Worm (Caenorhabditis elegans) whole organism, late embryonic: Measurements from ENCODE around the gene pals-26.

Experiments used
- ama-1 ChIP-seq: fragments of 150-350 bp; optimal IDR thresholded peaks from 2 replicates; lab custom pipeline; 2014
- ceh-14 ChIP-seq: sonication (generic microtip); optimal IDR thresholded peaks from 2 replicates; lab custom pipeline; 2016; ENCODE audit warnings: missing genotype, missing genetic modification characterization, missing compliant biosample characterization
- fkh-6 ChIP-seq: sonication (generic microtip); optimal IDR thresholded peaks from 2 replicates; lab custom pipeline; 2016; ENCODE audit warnings: missing genetic modification characterization, missing compliant biosample characterization
- nhr-11 ChIP-seq: fragments of 150-350 bp; optimal IDR thresholded peaks from 2 replicates; lab custom pipeline; 2014; ENCODE audit warnings: missing biosample characterization, missing genetic modification characterization
- pax-1 ChIP-seq: fragments of 150-350 bp; optimal IDR thresholded peaks from 2 replicates; lab custom pipeline; 2014; ENCODE audit warnings: missing biosample characterization, missing genetic modification characterization
- pha-4 ChIP-seq: fragments of 150-350 bp; optimal IDR thresholded peaks from 2 replicates; lab custom pipeline; 2018; ENCODE audit warnings: missing biosample characterization, missing genetic modification reagents, missing genetic modification characterization
- pqm-1 ChIP-seq: sonication (generic microtip); optimal IDR thresholded peaks from 2 replicates; lab custom pipeline; 2016; ENCODE audit warnings: missing genetic modification characterization, missing compliant biosample characterization
- tbx-2 ChIP-seq: sonication (generic microtip); optimal IDR thresholded peaks from 2 replicates; lab custom pipeline; 2016; ENCODE audit warnings: missing genetic modification characterization, missing compliant biosample characterization
- unc-3 ChIP-seq, 2 experiments: fragments of 200-800 bp in 1 of 2; sonication (Bioruptor generic) in 1 of 2; sonication (generic microtip) in 1 of 2; conservative IDR thresholded peaks in 1 of 2; optimal IDR thresholded peaks in 1 of 2; 2 replicates each; pipeline versions ENCODE4 v1.3.6 to Lab custom; 2016 to 2022; ENCODE audit warnings: missing compliant biosample characterization in 2 of 2, missing genetic modification characterization in 2 of 2, missing genetic modification reagents in 1 of 2
- unc-55 ChIP-seq: sonication (generic microtip); optimal IDR thresholded peaks from 2 replicates; lab custom pipeline; 2017; ENCODE audit warnings: missing biosample characterization, missing genetic modification reagents, missing genetic modification characterization
- zip-5 ChIP-seq: sonication (generic microtip); optimal IDR thresholded peaks from 2 replicates; lab custom pipeline; 2016; ENCODE audit warnings: missing genetic modification characterization, missing compliant biosample characterization

- TF ChIP-seq nhr-11 (tag; lab: Kevin White, UChicago) (no peak), ama-1 (lab: Kevin White, UChicago) (no peak), pax-1 (tag; lab: Kevin White, UChicago) (no peak), pqm-1 (tag; lab: Kevin White, UChicago) (no peak), pha-4 (no peak), unc-3 (GFP tag; conservative IDR thresholded peaks at IDR 0.05; lab: Robert Waterston, UW) (no peak), unc-3 (tag; optimal IDR thresholded peaks at IDR 0.05; lab: Kevin White, UChicago) (no peak), tbx-2 (no peak), fkh-6 (tag; lab: Kevin White, UChicago) (no peak), ceh-14 (tag; lab: Kevin White, UChicago) (peak; percentile 44), zip-5 (tag; lab: Kevin White, UChicago) (no peak), unc-55 (no peak)
Measured at ce11 chrIII:4404339-4404836, 29.4 kb downstream of the pals-26 start, which contains the start of the genes R07E5.17 and snfc-5.
